Fruit fly (Drosophila melanogaster) whole organism, embryonic: ENCODE measurements around the gene klg.

ENCODE experiments used
- Atf3 ChIP-seq: fragments of 200-800 bp; sonication (Bioruptor generic); optimal IDR thresholded peaks from 3 replicates; lab custom pipeline; 2016; ENCODE audit warnings: missing biosample characterization, missing genetic modification characterization
- Bdp1 ChIP-seq: fragments of 200-800 bp; sonication (Bioruptor generic); optimal IDR thresholded peaks from 3 replicates; lab custom pipeline; 2016; ENCODE audit warnings: missing biosample characterization, missing genetic modification characterization
- CG11247 ChIP-seq: fragments of 200-800 bp; sonication (Bioruptor generic); IDR thresholded peaks from 2 replicates; pipeline ENCODE4 v1.3.6; 2022; ENCODE audit warnings: missing biosample characterization, missing genetic modification characterization
- CG11398 ChIP-seq: fragments of 200-800 bp; sonication (Bioruptor generic); optimal IDR thresholded peaks from 2 replicates; lab custom pipeline; 2016; ENCODE audit warnings: missing biosample characterization, missing genetic modification characterization
- CG12104 ChIP-seq: fragments of 200-800 bp; sonication (Bioruptor generic); optimal IDR thresholded peaks from 3 replicates; lab custom pipeline; 2016; ENCODE audit warnings: missing biosample characterization, missing genetic modification characterization
- CG12236 ChIP-seq: fragments of 200-800 bp; sonication (Bioruptor generic); optimal IDR thresholded peaks from 2 replicates; lab custom pipeline; 2016; ENCODE audit warnings: missing biosample characterization, missing genetic modification characterization
- CG14860 ChIP-seq: fragments of 200-800 bp; sonication (Bioruptor generic); IDR thresholded peaks from 3 replicates; pipeline ENCODE4 v1.3.6; 2022; ENCODE audit warnings: missing biosample characterization, missing genetic modification characterization; ENCODE audit not compliant: partially characterized antibody
- CG15011 ChIP-seq: fragments of 200-800 bp; sonication (Bioruptor generic); optimal IDR thresholded peaks from 3 replicates; lab custom pipeline; 2018; ENCODE audit warnings: missing biosample characterization, mild to moderate bottlenecking, missing genetic modification characterization
- CG1602 ChIP-seq: fragments of 200-800 bp; sonication (Bioruptor generic); optimal IDR thresholded peaks from 3 replicates; lab custom pipeline; 2016; ENCODE audit warnings: missing biosample characterization, missing genetic modification characterization
- CG17385 ChIP-seq: fragments of 200-800 bp; sonication (Bioruptor generic); optimal IDR thresholded peaks from 3 replicates; lab custom pipeline; 2018; ENCODE audit warnings: missing biosample characterization, mild to moderate bottlenecking, missing genetic modification characterization
- CG17568 ChIP-seq: fragments of 200-800 bp; sonication (Bioruptor generic); optimal IDR thresholded peaks from 2 replicates; lab custom pipeline; 2018; ENCODE audit warnings: missing biosample characterization, mild to moderate bottlenecking, missing genetic modification characterization, moderate library complexity
- CG1792 ChIP-seq: fragments of 200-800 bp; sonication (Bioruptor generic); optimal IDR thresholded peaks from 2 replicates; lab custom pipeline; 2016; ENCODE audit warnings: missing biosample characterization, missing genetic modification characterization
- CG30403 ChIP-seq: fragments of 200-800 bp; sonication (Bioruptor generic); optimal IDR thresholded peaks from 3 replicates; lab custom pipeline; 2016; ENCODE audit warnings: missing biosample characterization, missing genetic modification characterization
- CG31224 ChIP-seq: fragments of 200-800 bp; sonication (Bioruptor generic); IDR thresholded peaks from 2 replicates; pipeline ENCODE4 v1.3.6; 2022; ENCODE audit warnings: missing biosample characterization, missing genetic modification characterization
- CG3281 ChIP-seq: fragments of 200-800 bp; sonication (Bioruptor generic); optimal IDR thresholded peaks from 3 replicates; lab custom pipeline; 2017; ENCODE audit warnings: missing biosample characterization, mild to moderate bottlenecking, missing genetic modification characterization
- CG33557 ChIP-seq: fragments of 200-800 bp; sonication (Bioruptor generic); optimal IDR thresholded peaks from 2 replicates; lab custom pipeline; 2019; ENCODE audit warnings: missing biosample characterization, mild to moderate bottlenecking, missing genetic modification characterization, moderate library complexity
- CG3847 ChIP-seq: fragments of 200-800 bp; sonication (Bioruptor generic); IDR thresholded peaks from 2 replicates; pipeline ENCODE4 v1.3.6; 2022; ENCODE audit warnings: missing biosample characterization, missing genetic modification characterization
- CG4730 ChIP-seq: fragments of 200-800 bp; sonication (Bioruptor generic); IDR thresholded peaks from 2 replicates; pipeline ENCODE4 v1.3.6; 2022; ENCODE audit warnings: missing biosample characterization, missing genetic modification characterization
- CG6175 ChIP-seq: fragments of 200-800 bp; sonication (Bioruptor generic); IDR thresholded peaks from 3 replicates; pipeline ENCODE4 v1.3.6; 2022; ENCODE audit warnings: missing biosample characterization, missing genetic modification characterization
- CG6854 ChIP-seq: fragments of 200-800 bp; sonication (Bioruptor generic); optimal IDR thresholded peaks from 3 replicates; lab custom pipeline; 2017; ENCODE audit warnings: missing biosample characterization, mild to moderate bottlenecking, missing genetic modification characterization
- CG7372 ChIP-seq: fragments of 200-800 bp; sonication (Bioruptor generic); IDR thresholded peaks from 2 replicates; pipeline ENCODE4 v1.3.6; 2022; ENCODE audit warnings: missing biosample characterization, missing genetic modification characterization
- CoRest ChIP-seq: fragments of 200-800 bp; sonication (Bioruptor generic); optimal IDR thresholded peaks from 3 replicates; lab custom pipeline; 2018; ENCODE audit warnings: missing biosample characterization, mild to moderate bottlenecking, missing genetic modification characterization, moderate library complexity
- Dip2 ChIP-seq: fragments of 200-800 bp; sonication (Bioruptor generic); IDR thresholded peaks from 2 replicates; pipeline ENCODE4 v1.3.6; 2022; ENCODE audit warnings: missing biosample characterization, missing genetic modification characterization
- E2f2 ChIP-seq: fragments of 200-800 bp; sonication (Bioruptor generic); IDR thresholded peaks from 2 replicates; pipeline ENCODE4 v1.3.6; 2022; ENCODE audit warnings: missing biosample characterization, missing genetic modification characterization
- ERR ChIP-seq: fragments of 200-800 bp; sonication (Bioruptor generic); optimal IDR thresholded peaks from 2 replicates; lab custom pipeline; 2016; ENCODE audit warnings: missing biosample characterization, missing genetic modification characterization
- Elba2 ChIP-seq: fragments of 200-800 bp; sonication (Bioruptor generic); optimal IDR thresholded peaks from 3 replicates; lab custom pipeline; 2016; ENCODE audit warnings: missing biosample characterization, missing genetic modification characterization
- GATAe ChIP-seq: fragments of 200-800 bp; sonication (Bioruptor generic); conservative IDR thresholded peaks from 2 replicates; pipeline ENCODE4 v1.3.6; 2022; ENCODE audit warnings: missing biosample characterization, missing genetic modification characterization
- HLH3B ChIP-seq: fragments of 200-800 bp; sonication (Bioruptor generic); IDR thresholded peaks from 2 replicates; pipeline ENCODE4 v1.3.6; 2022; ENCODE audit warnings: missing biosample characterization, missing genetic modification characterization
- HLH4C ChIP-seq: fragments of 200-800 bp; sonication (Bioruptor generic); IDR thresholded peaks from 3 replicates; pipeline ENCODE4 v1.3.6; 2022; ENCODE audit warnings: missing biosample characterization, missing genetic modification characterization; ENCODE audit not compliant: partially characterized antibody
- Lim3 ChIP-seq: fragments of 200-800 bp; sonication (Bioruptor generic); IDR thresholded peaks from 2 replicates; pipeline ENCODE4 v1.3.6; 2022; ENCODE audit warnings: missing biosample characterization, missing genetic modification characterization
- Lpt ChIP-seq: fragments of >200 bp; optimal IDR thresholded peaks from 2 replicates; lab custom pipeline; 2018; ENCODE audit warnings: missing biosample characterization, missing genetic modification characterization
- NC2α ChIP-seq: fragments of 200-800 bp; sonication (Bioruptor generic); optimal IDR thresholded peaks from 2 replicates; lab custom pipeline; 2016; ENCODE audit warnings: missing biosample characterization, missing genetic modification characterization
- Nf-YB ChIP-seq: fragments of 200-800 bp; sonication (Bioruptor generic); optimal IDR thresholded peaks from 3 replicates; lab custom pipeline; 2019; ENCODE audit warnings: missing biosample characterization, mild to moderate bottlenecking, missing genetic modification characterization, moderate library complexity
- Sox102F ChIP-seq: fragments of 200-800 bp; sonication (Bioruptor generic); optimal IDR thresholded peaks from 2 replicates; lab custom pipeline; 2018; ENCODE audit warnings: missing biosample characterization, mild to moderate bottlenecking, missing genetic modification characterization, moderate library complexity
- Ssrp ChIP-seq: fragments of 200-800 bp; sonication (Bioruptor generic); optimal IDR thresholded peaks from 2 replicates; lab custom pipeline; 2018; ENCODE audit warnings: missing biosample characterization, mild to moderate bottlenecking, missing genetic modification characterization, moderate library complexity
- TFAM ChIP-seq: fragments of 200-800 bp; sonication (Bioruptor generic); optimal IDR thresholded peaks from 2 replicates; lab custom pipeline; 2017; ENCODE audit warnings: missing biosample characterization, missing genetic modification characterization, inconsistent platforms
- al ChIP-seq: fragments of 200-800 bp; sonication (Bioruptor generic); IDR thresholded peaks from 2 replicates; pipeline ENCODE4 v1.3.6; 2022; ENCODE audit warnings: missing biosample characterization, missing genetic modification characterization
- aop ChIP-seq: fragments of 200-800 bp; sonication (Bioruptor generic); IDR thresholded peaks from 2 replicates; pipeline ENCODE4 v1.3.6; 2022; ENCODE audit warnings: missing biosample characterization, missing genetic modification characterization
- ato ChIP-seq: fragments of 200-800 bp; sonication (Bioruptor generic); IDR thresholded peaks from 2 replicates; pipeline ENCODE4 v1.3.6; 2022; ENCODE audit warnings: missing biosample characterization, missing genetic modification characterization; ENCODE audit not compliant: partially characterized antibody
- bab2 ChIP-seq: fragments of 200-800 bp; sonication (Bioruptor generic); optimal IDR thresholded peaks from 2 replicates; lab custom pipeline; 2016; ENCODE audit warnings: missing biosample characterization, missing genetic modification characterization
- bbx ChIP-seq: fragments of 200-800 bp; sonication (Bioruptor generic); IDR thresholded peaks from 2 replicates; pipeline ENCODE4 v1.3.6; 2022; ENCODE audit warnings: missing biosample characterization, missing genetic modification characterization; ENCODE audit not compliant: partially characterized antibody
- br ChIP-seq: fragments of >200 bp; optimal IDR thresholded peaks from 2 replicates; lab custom pipeline; 2017
- bsh ChIP-seq, 2 experiments: fragments of 200-800 bp; sonication (Bioruptor generic); optimal IDR thresholded peaks; 2 replicates each; lab custom pipeline; 2017 to 2018; ENCODE audit warnings: mild to moderate bottlenecking in 2 of 2, missing biosample characterization in 2 of 2, missing genetic modification characterization in 2 of 2, moderate library complexity in 1 of 2
- eyg ChIP-seq: fragments of 200-800 bp; sonication (Bioruptor generic); optimal IDR thresholded peaks from 3 replicates; lab custom pipeline; 2016; ENCODE audit warnings: missing biosample characterization, missing genetic modification characterization
- fd64A ChIP-seq: fragments of 200-800 bp; sonication (Bioruptor generic); optimal IDR thresholded peaks from 3 replicates; lab custom pipeline; 2018; ENCODE audit warnings: missing biosample characterization, mild to moderate bottlenecking, missing genetic modification characterization
- gem ChIP-seq: fragments of 200-800 bp; sonication (Bioruptor generic); optimal IDR thresholded peaks from 2 replicates; lab custom pipeline; 2019; ENCODE audit warnings: missing biosample characterization, mild to moderate bottlenecking, missing genetic modification characterization, moderate library complexity
- kay ChIP-seq: fragments of 200-800 bp; sonication (Bioruptor generic); optimal IDR thresholded peaks from 2 replicates; lab custom pipeline; 2016; ENCODE audit warnings: missing biosample characterization, missing genetic modification characterization
- knrl ChIP-seq: fragments of 200-800 bp; sonication (Bioruptor generic); IDR thresholded peaks from 3 replicates; pipeline ENCODE4 v1.3.6; 2022; ENCODE audit warnings: missing biosample characterization, missing genetic modification characterization; ENCODE audit not compliant: partially characterized antibody
- nerfin-1 ChIP-seq: fragments of 200-800 bp; sonication (Bioruptor generic); optimal IDR thresholded peaks from 3 replicates; lab custom pipeline; 2019; ENCODE audit warnings: missing biosample characterization, mild to moderate bottlenecking, missing genetic modification characterization, moderate library complexity
- row ChIP-seq: fragments of 200-800 bp; sonication (Bioruptor generic); IDR thresholded peaks from 3 replicates; pipeline ENCODE4 v1.3.6; 2022; ENCODE audit warnings: missing biosample characterization, missing genetic modification characterization
- sim ChIP-seq: fragments of 200-800 bp; sonication (Bioruptor generic); IDR thresholded peaks from 2 replicates; pipeline ENCODE4 v1.3.6; 2022; ENCODE audit warnings: missing biosample characterization, missing genetic modification characterization
- slp2 ChIP-seq: fragments of 200-800 bp; sonication (Bioruptor generic); optimal IDR thresholded peaks from 2 replicates; lab custom pipeline; 2016; ENCODE audit warnings: missing biosample characterization, missing genetic modification characterization
- so ChIP-seq: fragments of 200-800 bp; sonication (Bioruptor generic); IDR thresholded peaks from 3 replicates; pipeline ENCODE4 v1.3.6; 2022; ENCODE audit warnings: missing biosample characterization, missing genetic modification characterization
- stwl ChIP-seq: fragments of 200-800 bp; sonication (Bioruptor generic); optimal IDR thresholded peaks from 3 replicates; lab custom pipeline; 2018; ENCODE audit warnings: missing biosample characterization, mild to moderate bottlenecking, missing genetic modification characterization, moderate library complexity
- sug ChIP-seq: fragments of 200-800 bp; optimal IDR thresholded peaks from 2 replicates; lab custom pipeline; 2019; ENCODE audit warnings: missing biosample characterization, mild to moderate bottlenecking, missing genetic modification characterization, moderate library complexity
- toy ChIP-seq: fragments of 200-800 bp; sonication (Bioruptor generic); IDR thresholded peaks from 2 replicates; pipeline ENCODE4 v1.3.6; 2022; ENCODE audit warnings: missing biosample characterization, missing genetic modification characterization

klg gene

dm6 chr3R:22878416-22878815 lies 20.7 kb upstream of the klg start (continued):
- peak; percentile 20 for TF ChIP-seq CG15011 (GFP tag; lab: Kevin White, UChicago)
- no peak for TF ChIP-seq CG17568
- TF ChIP-seq Lim3, result no peak
- TF ChIP-seq CoRest, result peak; percentile 63
- no peak for TF ChIP-seq eyg (GFP tag; lab: Kevin White, UChicago)
- TF ChIP-seq ERR (GFP tag; lab: Kevin White, UChicago), result no peak
- no peak for TF ChIP-seq CG12236
- TF ChIP-seq TFAM (GFP tag; lab: Kevin White, UChicago), result no peak
- no peak for TF ChIP-seq CG1602 (GFP tag; lab: Kevin White, UChicago)
- no peak for TF ChIP-seq bab2
- peak; percentile 67 for TF ChIP-seq Ssrp (tag; lab: Kevin White, UChicago)
- TF ChIP-seq CG6175, result no peak
- TF ChIP-seq Nf-YB (GFP tag; lab: Kevin White, UChicago), result no peak
- no peak for TF ChIP-seq CG4730
- TF ChIP-seq CG30403, result peak; percentile 25
- TF ChIP-seq GATAe (GFP tag; lab: Robert Waterston, UW), result no peak
- no peak for TF ChIP-seq bbx
- TF ChIP-seq al (GFP tag; lab: Robert Waterston, UW), result no peak
- peak; percentile 42 for TF ChIP-seq CG17385
- no peak for TF ChIP-seq stwl (tag; lab: Kevin White, UChicago)
- peak; percentile 30 for TF ChIP-seq CG3281 (GFP tag; lab: Kevin White, UChicago)
- peak; percentile 60 for TF ChIP-seq Sox102F
- TF ChIP-seq HLH4C (GFP tag; lab: Robert Waterston, UW), result no peak
- no peak for TF ChIP-seq Dip2 (GFP tag; lab: Robert Waterston, UW)
- TF ChIP-seq CG31224 (GFP tag; lab: Robert Waterston, UW), result no peak
- TF ChIP-seq Lpt (GFP tag; lab: Kevin White, UChicago), result no peak
- no peak for TF ChIP-seq CG1792 (GFP tag; lab: Kevin White, UChicago)
- TF ChIP-seq knrl, result no peak
- no peak for TF ChIP-seq CG12104
- TF ChIP-seq kay (GFP tag; lab: Kevin White, UChicago), result no peak
- TF ChIP-seq CG33557 (GFP tag; lab: Kevin White, UChicago), result peak; percentile 39
- TF ChIP-seq sug (tag; lab: Kevin White, UChicago), result no peak
- no peak for TF ChIP-seq CG11247
- TF ChIP-seq bsh (GFP tag; optimal IDR thresholded peaks at IDR 0.05; lab: Kevin White, UChicago), result peak in 1 of 2 experiments; percentile 72
- peak; percentile 39; the same call in 1 of the 2 replicates for TF ChIP-seq HLH3B (GFP tag; lab: Robert Waterston, UW)
- no peak for TF ChIP-seq Elba2 (GFP tag; lab: Kevin White, UChicago)
- peak; percentile 33 for TF ChIP-seq nerfin-1 (tag; lab: Kevin White, UChicago)
- TF ChIP-seq sim, result no peak
- TF ChIP-seq slp2, result no peak
- no peak for TF ChIP-seq aop

dm6 chr3R:22886832-22887231 lies 12.3 kb upstream of the klg start:
- TF ChIP-seq CG3847 (no peak), E2f2 (GFP tag; lab: Robert Waterston, UW) (no peak), toy (GFP tag; lab: Robert Waterston, UW) (no peak), NC2α (GFP tag; lab: Kevin White, UChicago) (no peak), fd64A (GFP tag; lab: Kevin White, UChicago) (no peak), Bdp1 (GFP tag; lab: Kevin White, UChicago) (no peak), br (lab: Kevin White, UChicago) (no peak), CG6854 (GFP tag; lab: Kevin White, UChicago) (no peak), CG7372 (GFP tag; lab: Robert Waterston, UW) (no peak), gem (tag; lab: Kevin White, UChicago) (peak; percentile 61), CG14860 (GFP tag; lab: Robert Waterston, UW) (no peak), row (GFP tag; lab: Robert Waterston, UW) (peak; percentile 57; the same call in 2 of the 3 replicates), CG11398 (no peak), ato (no peak), so (no peak), Atf3 (no peak), CG12104 (no peak), CG17385 (no peak)
